Fruit fly (Drosophila melanogaster): ENCODE measurements around the gene CG13901.

Gene CG13901

dm6 chr3L:815234-816200, 22.1 kb downstream of the CG13901 start (continued):
- peak; percentile 62; the same call in 1 of the 2 replicates for TF ChIP-seq ranshi (GFP tag; IDR thresholded peaks at IDR 0.05)
- TF ChIP-seq cato (GFP tag; optimal IDR thresholded peaks at IDR 0.05; ENCODE audit: borderline replicate concordance), result no peak
- TF ChIP-seq pros (GFP tag; optimal IDR thresholded peaks at IDR 0.05), result no peak
- no peak for TF ChIP-seq CG10959 (GFP tag; IDR thresholded peaks at IDR 0.05)
- no peak for TF ChIP-seq zf30C (GFP tag; optimal IDR thresholded peaks at IDR 0.05)
- TF ChIP-seq CG31365 (tag; optimal IDR thresholded peaks at IDR 0.05), result no peak
- peak; percentile 33; the same call in 1 of the 2 replicates for TF ChIP-seq Rx (GFP tag; IDR thresholded peaks at IDR 0.05)
- peak; percentile 39; the same call in 1 of the 3 replicates for TF ChIP-seq CG11695 (GFP tag; IDR thresholded peaks at IDR 0.05)
- TF ChIP-seq dysf (GFP tag; IDR thresholded peaks at IDR 0.05), result peak; percentile 52; the same call in 2 of the 3 replicates
- TF ChIP-seq Doc3 (GFP tag; IDR thresholded peaks at IDR 0.05; ENCODE audit: partially characterized antibody), result no peak
- no peak for TF ChIP-seq Pdp1 (GFP tag; optimal IDR thresholded peaks at IDR 0.05)
- no peak for TF ChIP-seq D (optimal IDR thresholded peaks at IDR 0.05)
- no peak for TF ChIP-seq D (GFP tag; optimal IDR thresholded peaks at IDR 0.05)
- TF ChIP-seq luna (GFP tag; optimal IDR thresholded peaks at IDR 0.05), result no peak
- TF ChIP-seq tll (GFP tag; optimal IDR thresholded peaks at IDR 0.05), result no peak
- TF ChIP-seq croc (GFP tag; conservative IDR thresholded peaks at IDR 0.05), result no peak
- TF ChIP-seq CG8924 (tag; optimal IDR thresholded peaks at IDR 0.05), result peak; percentile 44
- peak; percentile 33 for TF ChIP-seq lab (GFP tag; optimal IDR thresholded peaks at IDR 0.05)
- no peak for TF ChIP-seq caup (GFP tag; optimal IDR thresholded peaks at IDR 0.05; ENCODE audit: severe bottlenecking)
- TF ChIP-seq CG10267 (tag; optimal IDR thresholded peaks at IDR 0.05), result no peak
- TF ChIP-seq NK7.1 (GFP tag; optimal IDR thresholded peaks at IDR 0.05), result no peak
- no peak for TF ChIP-seq Myb (GFP tag; optimal IDR thresholded peaks at IDR 0.05)
- TF ChIP-seq tgo (GFP tag; IDR thresholded peaks at IDR 0.05), result peak; percentile 59; the same call in 2 of the 3 replicates
- no peak for TF ChIP-seq ftz-f1 (GFP tag; optimal IDR thresholded peaks at IDR 0.05)
- TF ChIP-seq ci (GFP tag; IDR thresholded peaks at IDR 0.05), result peak; percentile 66; the same call in 2 of the 3 replicates
- no peak for TF ChIP-seq nom (GFP tag; optimal IDR thresholded peaks at IDR 0.05)
- TF ChIP-seq HLH4C (GFP tag; IDR thresholded peaks at IDR 0.05; ENCODE audit: partially characterized antibody), result no peak
- no peak for TF ChIP-seq sd (tag; optimal IDR thresholded peaks at IDR 0.05)
- no peak for TF ChIP-seq CG15073 (GFP tag; optimal IDR thresholded peaks at IDR 0.05)
- peak; percentile 36 for TF ChIP-seq CG17385 (GFP tag; optimal IDR thresholded peaks at IDR 0.05)
- TF ChIP-seq ATbp (GFP tag; optimal IDR thresholded peaks at IDR 0.05), result peak; percentile 48
- peak; percentile 36 for TF ChIP-seq CoRest (tag; optimal IDR thresholded peaks at IDR 0.05)
- TF ChIP-seq CG10654 (GFP tag; optimal IDR thresholded peaks at IDR 0.05), result no peak
- TF ChIP-seq fd102C (GFP tag; optimal IDR thresholded peaks at IDR 0.05), result no peak
- TF ChIP-seq otp (GFP tag; IDR thresholded peaks at IDR 0.05), result no peak
- TF ChIP-seq hkb (optimal IDR thresholded peaks at IDR 0.05), result no peak
- TF ChIP-seq hkb (GFP tag; IDR thresholded peaks at IDR 0.05), result peak; percentile 40; the same call in 1 of the 2 replicates
- TF ChIP-seq CG9609 (GFP tag; optimal IDR thresholded peaks at IDR 0.05), result no peak
- no peak for TF ChIP-seq ash1 (GFP tag; optimal IDR thresholded peaks at IDR 0.05)
- no peak for TF ChIP-seq Taf1 (GFP tag; IDR thresholded peaks at IDR 0.05)
- TF ChIP-seq Oaz (GFP tag; IDR thresholded peaks at IDR 0.05), result no peak
- no peak for TF ChIP-seq crc (GFP tag; optimal IDR thresholded peaks at IDR 0.05)
- TF ChIP-seq CG8089 (GFP tag; optimal IDR thresholded peaks at IDR 0.05), result no peak
- peak; percentile 60 for TF ChIP-seq dmrt99B (tag; optimal IDR thresholded peaks at IDR 0.05)
- TF ChIP-seq dimm (GFP tag; IDR thresholded peaks at IDR 0.05), result peak; percentile 44; the same call in 1 of the 2 replicates
- TF ChIP-seq inv (GFP tag; IDR thresholded peaks at IDR 0.05; ENCODE audit: partially characterized antibody), result no peak
- TF ChIP-seq tio (GFP tag; optimal IDR thresholded peaks at IDR 0.05), result no peak
- no peak for TF ChIP-seq sna (GFP tag; IDR thresholded peaks at IDR 0.05; ENCODE audit: partially characterized antibody)

All from whole organism, embryonic.